Fruit fly (Drosophila melanogaster) whole organism, embryonic: Measurements from ENCODE around the gene CG7332.

ENCODE experiments used
- Asciz ChIP-seq: fragments of 200-800 bp; sonication (Bioruptor generic); optimal IDR thresholded peaks from 2 replicates; lab custom pipeline; 2017; ENCODE audit warnings: missing biosample characterization, mild to moderate bottlenecking, missing genetic modification characterization, missing genetic modification reagents
- Atf6 ChIP-seq: fragments of 200-800 bp; sonication (Bioruptor generic); IDR thresholded peaks from 2 replicates; pipeline ENCODE4 v1.3.6; 2022; ENCODE audit warnings: missing biosample characterization, missing genetic modification characterization
- Bgb ChIP-seq: fragments of 200-800 bp; sonication (Bioruptor generic); IDR thresholded peaks from 2 replicates; pipeline ENCODE4 v1.3.6; 2022; ENCODE audit warnings: missing biosample characterization, missing genetic modification characterization; ENCODE audit not compliant: partially characterized antibody
- CG10979 ChIP-seq: fragments of 200-800 bp; sonication (Bioruptor generic); optimal IDR thresholded peaks from 2 replicates; lab custom pipeline; 2018; ENCODE audit warnings: missing biosample characterization, mild to moderate bottlenecking, missing genetic modification characterization, moderate library complexity
- CG11085 ChIP-seq: fragments of 200-800 bp; sonication (Bioruptor generic); IDR thresholded peaks from 2 replicates; pipeline ENCODE4 v1.3.6; 2022; ENCODE audit warnings: missing biosample characterization, missing genetic modification characterization
- CG11696 ChIP-seq: fragments of 200-800 bp; sonication (Bioruptor generic); IDR thresholded peaks from 2 replicates; pipeline ENCODE4 v1.3.6; 2022; ENCODE audit warnings: missing biosample characterization, missing genetic modification characterization
- CG12071 ChIP-seq: fragments of 200-800 bp; sonication (Bioruptor generic); optimal IDR thresholded peaks from 3 replicates; lab custom pipeline; 2018; ENCODE audit warnings: missing biosample characterization, mild to moderate bottlenecking, missing genetic modification characterization
- CG14441 ChIP-seq: fragments of 200-800 bp; sonication (Bioruptor generic); IDR thresholded peaks from 2 replicates; pipeline ENCODE4 v1.3.6; 2022; ENCODE audit warnings: missing biosample characterization, missing genetic modification characterization
- CG14710 ChIP-seq: fragments of 200-800 bp; sonication (Bioruptor generic); optimal IDR thresholded peaks from 3 replicates; lab custom pipeline; 2019; ENCODE audit warnings: missing biosample characterization, mild to moderate bottlenecking, missing genetic modification characterization, moderate library complexity
- CG17328 ChIP-seq: fragments of 200-800 bp; sonication (Bioruptor generic); IDR thresholded peaks from 2 replicates; pipeline ENCODE4 v1.3.6; 2022; ENCODE audit warnings: missing biosample characterization, missing genetic modification characterization
- CG2199 ChIP-seq: fragments of 200-800 bp; sonication (Bioruptor generic); IDR thresholded peaks from 3 replicates; pipeline ENCODE4 v1.3.6; 2022; ENCODE audit warnings: missing biosample characterization, missing genetic modification characterization
- CG2712 ChIP-seq: fragments of 200-800 bp; optimal IDR thresholded peaks from 3 replicates; lab custom pipeline; 2019; ENCODE audit warnings: missing biosample characterization, mild to moderate bottlenecking, missing genetic modification characterization, moderate library complexity
- CG2889 ChIP-seq: fragments of 200-800 bp; sonication (Bioruptor generic); IDR thresholded peaks from 3 replicates; pipeline ENCODE4 v1.3.6; 2022; ENCODE audit warnings: missing biosample characterization, missing genetic modification characterization
- CG32532 ChIP-seq: fragments of 200-800 bp; sonication (Bioruptor generic); IDR thresholded peaks from 2 replicates; pipeline ENCODE4 v1.3.6; 2022; ENCODE audit warnings: missing biosample characterization, missing genetic modification characterization
- CG34224 ChIP-seq: fragments of 200-800 bp; sonication (Bioruptor generic); IDR thresholded peaks from 3 replicates; pipeline ENCODE4 v1.3.6; 2022; ENCODE audit warnings: missing biosample characterization, missing genetic modification characterization; ENCODE audit not compliant: partially characterized antibody
- CG8281 ChIP-seq: fragments of 200-800 bp; sonication (Bioruptor generic); optimal IDR thresholded peaks from 2 replicates; lab custom pipeline; 2018; ENCODE audit warnings: missing biosample characterization, mild to moderate bottlenecking, missing genetic modification characterization, moderate library complexity
- CG8924 ChIP-seq: fragments of 200-800 bp; optimal IDR thresholded peaks from 3 replicates; lab custom pipeline; 2019; ENCODE audit warnings: missing biosample characterization, mild to moderate bottlenecking, missing genetic modification characterization, moderate library complexity
- CG9876 ChIP-seq: fragments of 200-800 bp; sonication (Bioruptor generic); optimal IDR thresholded peaks from 2 replicates; lab custom pipeline; 2016; ENCODE audit warnings: missing biosample characterization, missing genetic modification characterization
- CrebB ChIP-seq: fragments of 200-800 bp; sonication (Bioruptor generic); optimal IDR thresholded peaks from 3 replicates; lab custom pipeline; 2018; ENCODE audit warnings: missing biosample characterization, mild to moderate bottlenecking, missing genetic modification characterization
- D19A ChIP-seq: fragments of 200-800 bp; optimal IDR thresholded peaks from 3 replicates; lab custom pipeline; 2019; ENCODE audit warnings: missing biosample characterization, mild to moderate bottlenecking, missing genetic modification characterization, moderate library complexity
- Deaf1 ChIP-seq: fragments of 200-800 bp; optimal IDR thresholded peaks from 3 replicates; lab custom pipeline; 2019; ENCODE audit warnings: missing biosample characterization, mild to moderate bottlenecking, missing genetic modification characterization, moderate library complexity
- Dip2 ChIP-seq: fragments of 200-800 bp; sonication (Bioruptor generic); IDR thresholded peaks from 2 replicates; pipeline ENCODE4 v1.3.6; 2022; ENCODE audit warnings: missing biosample characterization, missing genetic modification characterization
- GATAe ChIP-seq: fragments of 200-800 bp; sonication (Bioruptor generic); conservative IDR thresholded peaks from 2 replicates; pipeline ENCODE4 v1.3.6; 2022; ENCODE audit warnings: missing biosample characterization, missing genetic modification characterization
- HHEX ChIP-seq: fragments of 200-800 bp; sonication (Bioruptor generic); optimal IDR thresholded peaks from 3 replicates; lab custom pipeline; 2017; ENCODE audit warnings: missing biosample characterization, mild to moderate bottlenecking, missing genetic modification characterization, missing genetic modification reagents
- MTF-1 ChIP-seq: fragments of 200-800 bp; sonication (Bioruptor generic); optimal IDR thresholded peaks from 2 replicates; lab custom pipeline; 2018; ENCODE audit warnings: missing biosample characterization, mild to moderate bottlenecking, missing genetic modification characterization, borderline replicate concordance
- NC2α ChIP-seq: fragments of 200-800 bp; sonication (Bioruptor generic); optimal IDR thresholded peaks from 2 replicates; lab custom pipeline; 2016; ENCODE audit warnings: missing biosample characterization, missing genetic modification characterization
- abd-A ChIP-seq: fragments of 200-800 bp; sonication (Bioruptor generic); optimal IDR thresholded peaks from 3 replicates; lab custom pipeline; 2019; ENCODE audit warnings: missing biosample characterization, mild to moderate bottlenecking, missing genetic modification characterization, moderate library complexity
- amos ChIP-seq: fragments of 200-800 bp; sonication (Bioruptor generic); IDR thresholded peaks from 2 replicates; pipeline ENCODE4 v1.3.6; 2022; ENCODE audit warnings: missing biosample characterization, missing genetic modification characterization; ENCODE audit not compliant: partially characterized antibody
- bbx ChIP-seq: fragments of 200-800 bp; sonication (Bioruptor generic); IDR thresholded peaks from 2 replicates; pipeline ENCODE4 v1.3.6; 2022; ENCODE audit warnings: missing biosample characterization, missing genetic modification characterization; ENCODE audit not compliant: partially characterized antibody
- bigmax ChIP-seq: fragments of 200-800 bp; sonication (Bioruptor generic); optimal IDR thresholded peaks from 2 replicates; lab custom pipeline; 2018; ENCODE audit warnings: missing biosample characterization, mild to moderate bottlenecking, missing genetic modification characterization
- chif ChIP-seq, 2 experiments: fragments of 200-800 bp; sonication (Bioruptor generic); optimal IDR thresholded peaks; 3 replicates each; lab custom pipeline; 2016; ENCODE audit warnings: missing biosample characterization in 2 of 2, missing genetic modification characterization in 2 of 2
- corto ChIP-seq: fragments of 200-800 bp; sonication (Bioruptor generic); optimal IDR thresholded peaks from 2 replicates; lab custom pipeline; 2016; ENCODE audit warnings: missing biosample characterization, mild to moderate bottlenecking, missing genetic modification characterization, moderate library complexity
- fd64A ChIP-seq: fragments of 200-800 bp; sonication (Bioruptor generic); optimal IDR thresholded peaks from 3 replicates; lab custom pipeline; 2018; ENCODE audit warnings: missing biosample characterization, mild to moderate bottlenecking, missing genetic modification characterization
- hkb ChIP-seq, 2 experiments: fragments of 200-800 bp in 1 of 2; fragments of >200 bp in 1 of 2; sonication (Bioruptor generic) in 1 of 2; IDR thresholded peaks in 1 of 2; optimal IDR thresholded peaks in 1 of 2; 2 replicates each; pipeline versions ENCODE4 v1.3.6 to Lab custom; 2017 to 2022; ENCODE audit warnings: missing biosample characterization in 1 of 2, missing genetic modification characterization in 1 of 2
- insv ChIP-seq, 2 experiments: fragments of 200-800 bp; sonication (Bioruptor generic); optimal IDR thresholded peaks; 3 replicates each; lab custom pipeline; 2016 to 2018; ENCODE audit warnings: missing biosample characterization in 2 of 2, missing genetic modification characterization in 2 of 2
- phol ChIP-seq: fragments of 200-800 bp; sonication (Bioruptor generic); optimal IDR thresholded peaks from 3 replicates; lab custom pipeline; 2018; ENCODE audit warnings: missing biosample characterization, mild to moderate bottlenecking, missing genetic modification characterization, moderate library complexity
- row ChIP-seq: fragments of 200-800 bp; sonication (Bioruptor generic); IDR thresholded peaks from 3 replicates; pipeline ENCODE4 v1.3.6; 2022; ENCODE audit warnings: missing biosample characterization, missing genetic modification characterization
- sd ChIP-seq: fragments of 200-800 bp; sonication (Bioruptor generic); optimal IDR thresholded peaks from 3 replicates; lab custom pipeline; 2018; ENCODE audit warnings: missing biosample characterization, mild to moderate bottlenecking, missing genetic modification characterization, moderate library complexity
- sens ChIP-seq: fragments of 200-800 bp; sonication (Bioruptor generic); peaks from one replicate; lab custom pipeline; 2016; ENCODE audit warnings: missing biosample characterization, missing genetic modification characterization
- seq ChIP-seq: fragments of 200-800 bp; sonication (Bioruptor generic); IDR thresholded peaks from 2 replicates; pipeline ENCODE4 v1.3.6; 2022; ENCODE audit warnings: missing biosample characterization, missing genetic modification characterization
- sima ChIP-seq: fragments of 200-800 bp; sonication (Bioruptor generic); optimal IDR thresholded peaks from 2 replicates; lab custom pipeline; 2016; ENCODE audit warnings: missing biosample characterization, missing genetic modification characterization
- sqz ChIP-seq: fragments of 200-800 bp; sonication (Bioruptor generic); optimal IDR thresholded peaks from 3 replicates; lab custom pipeline; 2018; ENCODE audit warnings: missing biosample characterization, mild to moderate bottlenecking, missing genetic modification characterization
- stc ChIP-seq: fragments of 200-800 bp; sonication (Bioruptor generic); IDR thresholded peaks from 2 replicates; pipeline ENCODE4 v1.3.6; 2022; ENCODE audit warnings: missing biosample characterization, missing genetic modification characterization
- unpg ChIP-seq: fragments of 200-800 bp; sonication (Bioruptor generic); optimal IDR thresholded peaks from 3 replicates; lab custom pipeline; 2018; ENCODE audit warnings: missing biosample characterization, mild to moderate bottlenecking, missing genetic modification characterization, moderate library complexity
- zen ChIP-seq: fragments of 200-800 bp; sonication (Bioruptor generic); optimal IDR thresholded peaks from 3 replicates; lab custom pipeline; 2018; ENCODE audit warnings: missing biosample characterization, mild to moderate bottlenecking, missing genetic modification characterization, moderate library complexity

The CG7332 gene

DNA sequence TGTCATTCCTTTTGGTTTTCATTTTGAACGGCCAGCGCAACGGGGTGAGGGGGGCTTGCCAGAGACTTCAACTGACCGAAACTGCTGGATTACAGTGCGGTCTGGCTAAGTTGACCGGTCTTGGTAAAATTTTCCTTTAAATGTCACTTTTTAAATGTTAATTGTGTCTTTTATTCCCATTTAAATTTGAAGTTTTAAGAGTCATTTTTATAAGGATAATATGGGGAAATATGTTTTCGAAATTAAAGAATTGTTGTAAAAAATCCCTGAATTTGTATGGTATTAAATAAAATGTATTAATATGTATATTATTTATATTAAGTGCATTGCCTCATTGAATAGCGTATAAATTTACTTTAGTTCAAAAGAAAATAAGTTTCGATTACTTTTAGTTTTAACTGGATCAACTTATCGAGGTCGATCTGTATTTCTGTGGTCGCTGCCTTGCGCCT is 44.3 kb downstream of the CG7332 start (continued):
- TF ChIP-seq D19A (peak; percentile 11), CG14710 (tag; lab: Kevin White, UChicago) (peak; percentile 45), phol (tag; lab: Kevin White, UChicago) (peak; percentile 37), CG8281 (tag; lab: Kevin White, UChicago) (no peak), Dip2 (no peak), CG9876 (GFP tag; lab: Kevin White, UChicago) (no peak), chif (GFP tag; optimal IDR thresholded peaks at IDR 0.05; lab: Kevin White, UChicago) (no peak), CG12071 (GFP tag; lab: Kevin White, UChicago) (no peak), CG14441 (no peak), CG2889 (GFP tag; lab: Robert Waterston, UW) (no peak), CrebB (tag; lab: Kevin White, UChicago) (no peak), seq (GFP tag; lab: Robert Waterston, UW) (no peak), corto (GFP tag; lab: Kevin White, UChicago) (no peak), sima (GFP tag; lab: Kevin White, UChicago) (no peak), GATAe (GFP tag; lab: Robert Waterston, UW) (no peak), row (GFP tag; lab: Robert Waterston, UW) (0 out of 3 replicates have a peak, but pooled peaks have one; percentile 19), Deaf1 (no peak), CG17328 (GFP tag; lab: Robert Waterston, UW) (no peak), zen (tag; lab: Kevin White, UChicago) (peak; percentile 6), CG32532 (no peak), sens (GFP tag; lab: Kevin White, UChicago) (peak; percentile 70)

DNA sequence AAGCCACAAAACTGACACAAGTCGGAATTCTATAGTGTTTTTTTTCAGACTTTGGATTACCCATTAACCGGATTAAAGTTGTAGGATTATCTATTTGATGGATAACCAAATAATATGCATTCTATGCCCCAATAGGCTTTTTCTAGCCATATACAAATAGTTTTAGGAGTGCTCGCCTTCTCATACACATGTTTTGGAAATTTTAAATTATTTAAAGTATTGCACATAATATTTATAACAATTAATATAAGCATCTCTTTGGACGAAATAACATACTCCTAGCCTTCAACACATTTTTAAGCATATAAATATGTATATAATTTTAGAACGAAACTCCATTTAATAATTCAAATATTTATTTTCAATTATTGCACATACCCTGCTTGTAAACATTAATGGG is 45.1 kb downstream of the CG7332 start:
- TF ChIP-seq CG11696 (GFP tag; lab: Robert Waterston, UW) (no peak), CG2199 (GFP tag; lab: Robert Waterston, UW) (0 out of 3 replicates have a peak, but pooled peaks have one; percentile 7), hkb (optimal IDR thresholded peaks at IDR 0.05; lab: Kevin White, UChicago) (no peak), hkb (GFP tag; IDR thresholded peaks at IDR 0.05; lab: Robert Waterston, UW) (no peak)
- TF ChIP-seq, all 482 proteins: peak for 1

DNA sequence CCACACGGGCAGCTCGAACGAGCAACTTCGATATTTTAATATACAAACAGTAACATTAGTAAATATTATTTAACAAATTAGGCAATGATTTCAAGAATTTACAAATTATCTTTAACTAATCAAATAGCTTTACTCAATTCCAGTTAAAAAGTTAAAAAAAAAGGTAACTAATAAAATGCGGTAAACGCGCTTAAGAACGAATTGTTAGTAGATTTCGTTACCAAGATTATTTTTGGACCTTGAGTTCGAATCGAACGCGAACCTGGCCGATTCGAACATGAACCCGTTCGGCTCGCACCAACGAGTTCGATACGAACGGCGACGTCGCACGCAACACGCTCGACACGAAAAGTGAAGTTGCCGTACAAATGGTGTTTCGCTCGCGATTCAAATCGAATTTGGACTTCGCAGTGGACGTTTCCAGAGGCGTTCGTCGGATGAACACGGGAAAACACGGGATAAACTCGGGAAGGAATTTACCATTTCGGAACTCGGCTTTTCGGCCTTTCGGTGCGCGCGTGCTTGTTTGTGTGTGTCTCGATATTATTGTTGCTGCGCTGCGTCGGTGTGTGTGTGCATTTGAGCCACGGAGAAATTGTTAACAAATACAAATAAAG is 45.7 kb downstream of the CG7332 start, which contains the start of gene CG43759:
Gene CG43759, plus strand, starts transcription at position 390 of the 617 bp plus-strand sequence.
- TF ChIP-seq Asciz (GFP tag; lab: Kevin White, UChicago): no peak
- TF ChIP-seq stc: peak; percentile 8; the same call in 1 of the 2 replicates
- TF ChIP-seq amos (GFP tag; lab: Robert Waterston, UW): peak; percentile 23; the same call in 1 of the 2 replicates
- TF ChIP-seq CG34224 (GFP tag; lab: Robert Waterston, UW): 0 out of 3 replicates have a peak, but pooled peaks have one; percentile 12
- peak; percentile 42 for TF ChIP-seq sqz (GFP tag; lab: Kevin White, UChicago)
- TF ChIP-seq HHEX (GFP tag; lab: Kevin White, UChicago): peak; percentile 3
- peak; percentile 43 for TF ChIP-seq abd-A (tag; lab: Kevin White, UChicago)
- 0 out of 2 replicates have a peak, but pooled peaks have one; percentile 10 for TF ChIP-seq Atf6
- TF ChIP-seq Bgb (GFP tag; lab: Robert Waterston, UW): peak; percentile 42
- no peak for TF ChIP-seq bigmax
- TF ChIP-seq CG10979 (tag; lab: Kevin White, UChicago): peak; percentile 11
- TF ChIP-seq CG2199 (GFP tag; lab: Robert Waterston, UW): peak; percentile 92
- peak; percentile 42 for TF ChIP-seq CG8924 (tag; lab: Kevin White, UChicago)
- TF ChIP-seq NC2α (GFP tag; lab: Kevin White, UChicago): no peak
- peak; percentile 70 for TF ChIP-seq sd
- TF ChIP-seq insv (GFP tag; optimal IDR thresholded peaks at IDR 0.05; lab: Kevin White, UChicago): no peak
- no peak for TF ChIP-seq fd64A (GFP tag; lab: Kevin White, UChicago)
- TF ChIP-seq CG2712 (tag; lab: Kevin White, UChicago): no peak
- TF ChIP-seq MTF-1: peak; percentile 39
- peak; percentile 70 for TF ChIP-seq bbx (GFP tag; lab: Robert Waterston, UW)
- TF ChIP-seq row (GFP tag; lab: Robert Waterston, UW): peak; percentile 38; the same call in 2 of the 3 replicates
- TF ChIP-seq unpg (GFP tag; lab: Kevin White, UChicago): peak; percentile 8
- no peak for TF ChIP-seq CG11085 (GFP tag; lab: Robert Waterston, UW)
- TF ChIP-seq sens (GFP tag; lab: Kevin White, UChicago): peak; percentile 63
